Fruit fly (Drosophila melanogaster) whole organism, embryonic: ENCODE data around the gene CG31664.

Source experiments
- Asciz ChIP-seq: fragments of 200-800 bp; sonication (Bioruptor generic); optimal IDR thresholded peaks from 2 replicates; lab custom pipeline; 2017; ENCODE audit warnings: missing biosample characterization, mild to moderate bottlenecking, missing genetic modification characterization, missing genetic modification reagents
- B-H1 ChIP-seq: fragments of 200-800 bp; sonication (Bioruptor generic); IDR thresholded peaks from 3 replicates; pipeline ENCODE4 v1.3.6; 2022; ENCODE audit warnings: missing biosample characterization, missing genetic modification characterization
- CG10366 ChIP-seq: fragments of 200-800 bp; sonication (Bioruptor generic); IDR thresholded peaks from 2 replicates; pipeline ENCODE4 v1.3.6; 2022; ENCODE audit warnings: missing biosample characterization, missing genetic modification characterization
- CG11085 ChIP-seq: fragments of 200-800 bp; sonication (Bioruptor generic); IDR thresholded peaks from 2 replicates; pipeline ENCODE4 v1.3.6; 2022; ENCODE audit warnings: missing biosample characterization, missing genetic modification characterization
- CG11398 ChIP-seq: fragments of 200-800 bp; sonication (Bioruptor generic); optimal IDR thresholded peaks from 2 replicates; lab custom pipeline; 2016; ENCODE audit warnings: missing biosample characterization, missing genetic modification characterization
- CG11723 ChIP-seq: fragments of 200-800 bp; sonication (Bioruptor generic); optimal IDR thresholded peaks from 2 replicates; lab custom pipeline; 2017; ENCODE audit warnings: missing biosample characterization, mild to moderate bottlenecking, missing genetic modification characterization
- CG15073 ChIP-seq: fragments of 200-800 bp; sonication (Bioruptor generic); optimal IDR thresholded peaks from 2 replicates; lab custom pipeline; 2016; ENCODE audit warnings: missing biosample characterization, missing genetic modification characterization
- CG16815 ChIP-seq: fragments of 200-800 bp; sonication (Bioruptor generic); optimal IDR thresholded peaks from 3 replicates; lab custom pipeline; 2017; ENCODE audit warnings: missing biosample characterization, mild to moderate bottlenecking, missing genetic modification characterization
- CG17829 ChIP-seq: fragments of 200-800 bp; optimal IDR thresholded peaks from 2 replicates; lab custom pipeline; 2019; ENCODE audit warnings: missing biosample characterization, mild to moderate bottlenecking, missing genetic modification characterization, moderate library complexity
- CG1792 ChIP-seq: fragments of 200-800 bp; sonication (Bioruptor generic); optimal IDR thresholded peaks from 2 replicates; lab custom pipeline; 2016; ENCODE audit warnings: missing biosample characterization, missing genetic modification characterization
- CG18599 ChIP-seq: fragments of 200-800 bp; sonication (Bioruptor generic); optimal IDR thresholded peaks from 3 replicates; lab custom pipeline; 2017; ENCODE audit warnings: missing biosample characterization, missing genetic modification characterization, mild to moderate bottlenecking, moderate library complexity, missing genetic modification reagents
- CG18619 ChIP-seq: fragments of 200-800 bp; sonication (Bioruptor generic); optimal IDR thresholded peaks from 3 replicates; lab custom pipeline; 2017; ENCODE audit warnings: missing biosample characterization, mild to moderate bottlenecking, missing genetic modification characterization
- CG2120 ChIP-seq: fragments of 200-800 bp; sonication (Bioruptor generic); optimal IDR thresholded peaks from 3 replicates; lab custom pipeline; 2016; ENCODE audit warnings: missing biosample characterization, missing genetic modification characterization
- CG2199 ChIP-seq: fragments of 200-800 bp; sonication (Bioruptor generic); IDR thresholded peaks from 3 replicates; pipeline ENCODE4 v1.3.6; 2022; ENCODE audit warnings: missing biosample characterization, missing genetic modification characterization
- CG4360 ChIP-seq: fragments of 200-800 bp; sonication (Bioruptor generic); IDR thresholded peaks from 2 replicates; pipeline ENCODE4 v1.3.6; 2022; ENCODE audit warnings: missing biosample characterization, missing genetic modification characterization
- CG6791 ChIP-seq: fragments of 200-800 bp; sonication (Bioruptor generic); IDR thresholded peaks from 3 replicates; pipeline ENCODE4 v1.3.6; 2022; ENCODE audit warnings: missing biosample characterization, missing genetic modification characterization; ENCODE audit not compliant: partially characterized antibody
- CG6854 ChIP-seq: fragments of 200-800 bp; sonication (Bioruptor generic); optimal IDR thresholded peaks from 3 replicates; lab custom pipeline; 2017; ENCODE audit warnings: missing biosample characterization, mild to moderate bottlenecking, missing genetic modification characterization
- CG7963 ChIP-seq: fragments of 200-800 bp; sonication (Bioruptor generic); IDR thresholded peaks from 3 replicates; pipeline ENCODE4 v1.3.6; 2022; ENCODE audit warnings: missing biosample characterization, missing genetic modification characterization; ENCODE audit not compliant: partially characterized antibody
- CG8388 ChIP-seq: fragments of 200-800 bp; sonication (Bioruptor generic); optimal IDR thresholded peaks from 2 replicates; lab custom pipeline; 2019; ENCODE audit warnings: missing biosample characterization, mild to moderate bottlenecking, missing genetic modification characterization, moderate library complexity
- CG9215 ChIP-seq: fragments of 200-800 bp; sonication (Bioruptor generic); IDR thresholded peaks from 2 replicates; pipeline ENCODE4 v1.3.6; 2022; ENCODE audit warnings: missing biosample characterization, missing genetic modification characterization
- CG9817 ChIP-seq: fragments of 200-800 bp; sonication (Bioruptor generic); optimal IDR thresholded peaks from 2 replicates; lab custom pipeline; 2018; ENCODE audit warnings: missing biosample characterization, mild to moderate bottlenecking, missing genetic modification characterization, moderate library complexity
- CG9932 ChIP-seq: fragments of 200-800 bp; sonication (Bioruptor generic); IDR thresholded peaks from 2 replicates; pipeline ENCODE4 v1.3.6; 2022; ENCODE audit warnings: missing biosample characterization, missing genetic modification characterization
- D19B ChIP-seq: fragments of 200-800 bp; sonication (Bioruptor generic); optimal IDR thresholded peaks from 2 replicates; lab custom pipeline; 2017; ENCODE audit warnings: missing biosample characterization, mild to moderate bottlenecking, missing genetic modification characterization
- Dbx ChIP-seq: fragments of 200-800 bp; sonication (Bioruptor generic); IDR thresholded peaks from 3 replicates; pipeline ENCODE4 v1.3.6; 2022; ENCODE audit warnings: missing biosample characterization, missing genetic modification characterization
- Hmr ChIP-seq: fragments of 200-800 bp; sonication (Bioruptor generic); optimal IDR thresholded peaks from 3 replicates; lab custom pipeline; 2017; ENCODE audit warnings: mild to moderate bottlenecking, missing biosample characterization, missing genetic modification reagents, missing genetic modification characterization
- Hr3 ChIP-seq: fragments of 200-800 bp; sonication (Bioruptor generic); optimal IDR thresholded peaks from 3 replicates; lab custom pipeline; 2016; ENCODE audit warnings: missing biosample characterization, missing genetic modification characterization
- NFAT ChIP-seq: fragments of 200-800 bp; sonication (Bioruptor generic); IDR thresholded peaks from 2 replicates; pipeline ENCODE4 v1.3.6; 2022; ENCODE audit warnings: missing biosample characterization, missing genetic modification characterization
- Nf-YB ChIP-seq: fragments of 200-800 bp; sonication (Bioruptor generic); optimal IDR thresholded peaks from 3 replicates; lab custom pipeline; 2019; ENCODE audit warnings: missing biosample characterization, mild to moderate bottlenecking, missing genetic modification characterization, moderate library complexity
- Rx ChIP-seq: fragments of 200-800 bp; sonication (Bioruptor generic); IDR thresholded peaks from 2 replicates; pipeline ENCODE4 v1.3.6; 2022; ENCODE audit warnings: missing biosample characterization, missing genetic modification characterization
- abd-A ChIP-seq: fragments of 200-800 bp; sonication (Bioruptor generic); optimal IDR thresholded peaks from 3 replicates; lab custom pipeline; 2019; ENCODE audit warnings: missing biosample characterization, mild to moderate bottlenecking, missing genetic modification characterization, moderate library complexity
- chinmo ChIP-seq: fragments of 200-800 bp; sonication (Bioruptor generic); IDR thresholded peaks from 4 replicates; pipeline ENCODE4 v1.3.6; 2022; ENCODE audit warnings: missing biosample characterization, missing genetic modification characterization; ENCODE audit not compliant: partially characterized antibody
- croc ChIP-seq: fragments of 200-800 bp; sonication (Bioruptor generic); conservative IDR thresholded peaks from 3 replicates; pipeline ENCODE4 v1.3.6; 2022; ENCODE audit warnings: missing biosample characterization, missing genetic modification characterization
- da ChIP-seq: fragments of 200-800 bp; sonication (Bioruptor generic); optimal IDR thresholded peaks from 2 replicates; lab custom pipeline; 2016; ENCODE audit warnings: missing biosample characterization, missing genetic modification characterization
- dati ChIP-seq: fragments of 200-800 bp; sonication (Bioruptor generic); IDR thresholded peaks from 2 replicates; pipeline ENCODE4 v1.3.6; 2022; ENCODE audit warnings: missing biosample characterization, missing genetic modification characterization
- ftz-f1 ChIP-seq: fragments of 200-800 bp; sonication (Bioruptor generic); optimal IDR thresholded peaks from 2 replicates; lab custom pipeline; 2016; ENCODE audit warnings: missing biosample characterization, missing genetic modification characterization
- grau ChIP-seq: fragments of 200-800 bp; optimal IDR thresholded peaks from 3 replicates; lab custom pipeline; 2019; ENCODE audit warnings: missing biosample characterization, mild to moderate bottlenecking, missing genetic modification characterization, moderate library complexity
- ind ChIP-seq: fragments of 200-800 bp; sonication (Bioruptor generic); optimal IDR thresholded peaks from 3 replicates; lab custom pipeline; 2016; ENCODE audit warnings: missing biosample characterization, missing genetic modification characterization
- knrl ChIP-seq: fragments of 200-800 bp; sonication (Bioruptor generic); IDR thresholded peaks from 3 replicates; pipeline ENCODE4 v1.3.6; 2022; ENCODE audit warnings: missing biosample characterization, missing genetic modification characterization; ENCODE audit not compliant: partially characterized antibody
- lab ChIP-seq: fragments of 200-800 bp; sonication (Bioruptor generic); optimal IDR thresholded peaks from 3 replicates; lab custom pipeline; 2017; ENCODE audit warnings: missing biosample characterization, missing genetic modification characterization, mild to moderate bottlenecking, moderate library complexity, missing genetic modification reagents
- prd ChIP-seq, 3 experiments: fragments of >200 bp in 2 of 3; fragments of 200-800 bp in 1 of 3; sonication (Bioruptor generic) in 1 of 3; optimal IDR thresholded peaks in 2 of 3; IDR thresholded peaks in 1 of 3; 2 replicates in 2 of 3; 3 replicates in 1 of 3; pipeline versions ENCODE4 v1.3.6 to Lab custom; 2017 to 2022; ENCODE audit warnings: missing biosample characterization in 1 of 3, missing genetic modification characterization in 1 of 3
- slbo ChIP-seq: fragments of 200-800 bp; sonication (Bioruptor generic); IDR thresholded peaks from 2 replicates; pipeline ENCODE4 v1.3.6; 2022; ENCODE audit warnings: missing biosample characterization, missing genetic modification characterization
- ttk ChIP-seq: fragments of 200-800 bp; sonication (Bioruptor generic); IDR thresholded peaks from 2 replicates; pipeline ENCODE4 v2.1.2; 2022; ENCODE audit warnings: missing biosample characterization, missing genetic modification characterization
- usp ChIP-seq: fragments of >200 bp; optimal IDR thresholded peaks from 2 replicates; lab custom pipeline; 2017; ENCODE audit warnings: missing biosample characterization, missing genetic modification characterization

CG31664 gene

DNA sequence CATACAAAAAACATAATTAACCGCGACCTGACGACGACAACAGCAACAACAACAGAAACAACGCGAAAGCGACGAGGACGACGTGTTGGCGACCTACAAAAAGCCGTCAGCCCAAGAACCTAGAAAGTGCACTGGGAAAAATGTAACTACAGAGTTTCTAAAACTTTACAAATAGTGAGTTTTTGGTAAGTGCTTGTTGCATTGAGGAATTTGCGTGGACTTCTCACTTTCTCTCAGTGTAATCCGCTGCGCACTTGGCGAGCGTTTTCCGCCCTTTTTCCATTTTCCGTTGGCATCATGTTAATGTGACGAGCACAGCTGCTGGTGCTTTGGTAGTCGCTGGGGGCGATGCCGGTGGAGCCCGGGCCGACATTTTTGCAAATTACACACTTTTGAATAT, 2.0 kb upstream of the CG31664 start:
- TF ChIP-seq CG6854 (no peak), CG18599 (GFP tag; lab: Kevin White, UChicago) (peak; percentile 71), NFAT (GFP tag; lab: Robert Waterston, UW) (peak; percentile 24; the same call in 1 of the 2 replicates), prd (optimal IDR thresholded peaks at IDR 0.05; lab: Kevin White, UChicago) (no peak), prd (GFP tag; IDR thresholded peaks at IDR 0.05; lab: Robert Waterston, UW) (peak; percentile 14; the same call in 1 of the 3 replicates), CG18619 (GFP tag; lab: Kevin White, UChicago) (no peak), CG11398 (no peak), Hr3 (GFP tag; lab: Kevin White, UChicago) (no peak), knrl (GFP tag; lab: Robert Waterston, UW) (no peak), chinmo (GFP tag; lab: Robert Waterston, UW) (no peak), slbo (peak; percentile 55), dati (no peak), lab (GFP tag; lab: Kevin White, UChicago) (peak; percentile 33), CG17829 (no peak), CG7963 (GFP tag; lab: Robert Waterston, UW) (no peak), CG2199 (GFP tag; lab: Robert Waterston, UW) (no peak), grau (tag; lab: Kevin White, UChicago) (no peak), Nf-YB (GFP tag; lab: Kevin White, UChicago) (no peak), Hmr (peak; percentile 26), CG1792 (GFP tag; lab: Kevin White, UChicago) (no peak), Asciz (no peak), ind (GFP tag; lab: Kevin White, UChicago) (no peak), CG4360 (GFP tag; lab: Robert Waterston, UW) (no peak), B-H1 (GFP tag; lab: Robert Waterston, UW) (no peak), abd-A (tag; lab: Kevin White, UChicago) (peak; percentile 23), Dbx (GFP tag; lab: Robert Waterston, UW) (no peak), usp (GFP tag; lab: Kevin White, UChicago) (no peak), CG9215 (GFP tag; lab: Robert Waterston, UW) (peak; percentile 27; the same call in 1 of the 2 replicates), CG16815 (no peak), ftz-f1 (no peak), CG11085 (no peak), CG10366 (no peak), D19B (GFP tag; lab: Kevin White, UChicago) (no peak), croc (no peak), Rx (GFP tag; lab: Robert Waterston, UW) (no peak), da (GFP tag; lab: Kevin White, UChicago) (no peak), ttk (no peak), CG2120 (GFP tag; lab: Kevin White, UChicago) (peak; percentile 51), CG11723 (no peak), CG8388 (GFP tag; lab: Kevin White, UChicago) (no peak), CG15073 (no peak), CG9932 (GFP tag; lab: Robert Waterston, UW) (peak; percentile 38), CG6791 (GFP tag; lab: Robert Waterston, UW) (no peak)

DNA sequence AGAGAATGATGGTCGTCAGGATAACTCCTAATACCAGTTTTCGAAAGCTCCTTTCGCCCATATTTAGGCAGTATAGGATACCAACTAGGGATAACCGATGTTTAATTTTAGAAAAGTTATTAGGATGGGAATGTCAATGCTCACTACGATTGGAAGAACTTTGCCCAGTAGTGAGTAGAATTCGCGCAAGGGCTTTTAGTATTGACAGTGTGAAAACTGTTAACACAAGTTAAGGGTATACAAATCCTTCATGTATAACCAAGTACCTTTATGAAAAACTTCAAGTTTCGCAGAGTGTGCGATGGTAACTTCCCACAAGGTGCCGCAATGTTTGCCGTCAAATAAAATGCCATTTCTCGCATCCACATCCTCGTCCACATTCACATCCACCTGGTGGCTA, 3.1 kb downstream of the CG31664 start, which contains the start of gene CG31933:
Gene CG31933 (minus strand): TSS at position 101 of the 400 bp plus-strand sequence.
- TF ChIP-seq CG9817: no peak
